Fruit fly (Drosophila melanogaster) S2 (cell line): ENCODE results near the gene CG17752.

Experiments used
- CG8478 ChIP-seq: fragments of >200 bp; optimal IDR thresholded peaks from 2 replicates; lab custom pipeline; 2018
- CTCF ChIP-seq, 2 experiments: fragments of >200 bp; optimal IDR thresholded peaks; 2 replicates each; lab custom pipeline; 2018

The CG17752 gene

dm6 chr3R:19619908-19620307 is 9.9 kb downstream of the CG17752 start:
- TF ChIP-seq CG8478 (lab: Kevin White, UChicago) = no peak
- no peak for TF ChIP-seq CTCF (optimal IDR thresholded peaks at IDR 0.05; lab: Kevin White, UChicago)

- no peak for TF ChIP-seq CTCF (optimal IDR thresholded peaks at IDR 0.05; lab: Kevin White, UChicago)
- TF ChIP-seq CG8478 (lab: Kevin White, UChicago) = no peak
Measured at dm6 chr3R:19620953-19621352, 10.9 kb downstream of the CG17752 start.

dm6 chr3R:19622005-19622404 is 12.0 kb downstream of the CG17752 start:
- TF ChIP-seq CTCF (optimal IDR thresholded peaks at IDR 0.05; lab: Kevin White, UChicago) = no peak
- TF ChIP-seq CG8478 (lab: Kevin White, UChicago) = no peak

DNA sequence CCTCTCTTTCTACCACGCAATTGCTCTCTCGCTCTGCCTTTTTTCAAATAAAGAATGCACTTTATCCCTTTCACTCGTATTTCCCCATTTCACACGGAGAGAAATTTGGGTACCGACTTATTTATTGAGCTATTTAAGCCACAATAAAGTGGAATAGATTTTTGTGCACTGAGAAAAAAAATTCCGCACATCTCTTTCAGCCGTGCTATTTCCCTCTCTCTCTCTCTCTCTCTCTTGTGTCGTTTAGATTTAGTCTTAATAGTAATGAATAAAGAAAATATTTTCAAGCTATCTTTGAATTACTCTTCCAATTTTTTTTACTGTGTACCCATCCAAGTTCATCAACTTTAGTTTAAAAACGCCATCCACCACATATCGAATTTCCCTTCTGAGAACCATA is 13.6 kb downstream of the CG17752 start:
- TF ChIP-seq CTCF (optimal IDR thresholded peaks at IDR 0.05; lab: Kevin White, UChicago) (no peak), CG8478 (lab: Kevin White, UChicago) (no peak)

dm6 chr3R:19624482-19624881 is 14.5 kb downstream of the CG17752 start:
- TF ChIP-seq CTCF (optimal IDR thresholded peaks at IDR 0.05; lab: Kevin White, UChicago) = no peak
- TF ChIP-seq CG8478 (lab: Kevin White, UChicago) = no peak

DNA sequence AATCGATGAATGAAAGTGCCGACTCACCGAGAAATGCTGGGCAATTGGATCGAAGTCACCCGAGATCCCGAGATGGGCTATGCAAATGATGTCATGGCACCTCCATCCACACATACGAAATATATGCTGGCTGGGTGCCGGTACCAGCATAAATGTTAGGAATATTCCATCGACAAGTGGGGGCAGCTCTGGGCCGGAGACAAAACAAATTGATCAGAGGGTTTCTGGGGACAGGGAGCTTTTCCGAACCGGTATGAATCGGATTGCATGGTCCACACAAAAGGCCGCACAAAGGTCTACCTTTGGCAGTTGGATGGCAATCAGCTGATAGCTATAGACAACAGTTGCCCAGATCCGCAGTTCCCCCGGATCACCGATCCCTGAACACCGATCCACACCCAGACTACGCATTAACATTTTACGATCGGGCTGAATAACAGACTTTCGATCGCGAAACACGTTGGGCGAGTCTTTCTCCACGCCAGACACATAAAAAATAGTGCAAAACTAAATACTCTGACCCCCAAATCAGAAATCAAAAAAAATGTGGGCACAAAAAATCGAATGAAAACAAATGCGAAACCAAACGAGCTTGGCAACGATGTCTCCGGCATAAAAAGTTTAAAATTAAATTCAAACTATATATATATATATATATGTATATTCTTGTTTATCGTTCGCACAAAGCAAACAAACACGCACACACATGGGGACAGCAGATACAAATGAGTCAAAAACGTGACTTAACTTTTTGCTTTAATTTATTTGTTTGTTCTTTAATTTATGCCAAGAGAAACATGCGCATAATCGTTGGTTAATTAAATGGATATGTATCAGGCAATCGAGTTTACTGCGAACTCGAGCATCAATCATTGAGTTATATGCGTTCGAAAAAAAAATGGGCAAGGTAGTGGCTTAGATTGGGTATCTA is 15.5 kb downstream of the CG17752 start:
- TF ChIP-seq CTCF (optimal IDR thresholded peaks at IDR 0.05; lab: Kevin White, UChicago) (no peak), CG8478 (lab: Kevin White, UChicago) (no peak)

DNA sequence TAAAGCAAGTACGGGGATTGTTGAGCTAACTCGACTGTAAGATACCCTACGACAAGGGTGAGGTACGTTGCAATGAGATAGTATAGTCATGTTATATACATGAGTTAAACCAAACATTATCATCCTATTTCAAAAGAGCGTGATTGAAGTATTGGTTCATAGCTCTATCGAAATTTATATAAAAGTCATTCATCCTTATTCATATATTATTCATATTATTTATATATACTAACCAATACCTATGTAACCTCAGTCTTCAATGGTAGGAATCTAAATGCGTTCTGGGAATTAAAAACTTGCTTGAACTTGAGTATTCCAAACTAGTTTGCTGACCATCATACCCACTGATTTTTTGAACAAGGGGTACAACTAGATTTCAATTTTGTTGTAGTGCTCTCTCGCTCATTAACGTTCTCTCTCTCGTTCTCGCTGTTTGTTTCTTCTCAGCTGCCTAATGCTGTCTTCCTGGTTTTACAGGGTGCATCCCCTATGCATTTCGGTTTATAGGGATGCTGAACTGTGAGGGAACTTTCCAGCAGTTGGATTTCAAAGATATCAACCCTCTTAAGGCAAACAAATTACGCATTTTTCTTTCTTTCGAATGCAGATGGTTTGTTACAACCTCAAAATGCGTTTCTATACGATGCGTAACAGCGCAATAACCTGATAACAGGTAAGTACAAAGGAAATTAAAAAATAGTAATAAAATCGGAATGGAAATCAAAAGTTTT is 17.9 kb downstream of the CG17752 start:
- TF ChIP-seq CG8478 (lab: Kevin White, UChicago) (no peak), CTCF (optimal IDR thresholded peaks at IDR 0.05; lab: Kevin White, UChicago) (no peak)

dm6 chr3R:19632685-19633116 is 22.7 kb downstream of the CG17752 start, which contains the start of gene CG6231:
TSS of gene CG6231 (minus strand) at chr3R:19632718.
- TF ChIP-seq CTCF (optimal IDR thresholded peaks at IDR 0.05; lab: Kevin White, UChicago) = no peak
- TF ChIP-seq CG8478 (lab: Kevin White, UChicago) = no peak

- TF ChIP-seq CTCF (optimal IDR thresholded peaks at IDR 0.05; lab: Kevin White, UChicago) = no peak
- no peak for TF ChIP-seq CG8478 (lab: Kevin White, UChicago)
Measured at dm6 chr3R:19634649-19635048, 24.6 kb downstream of the CG17752 start, which contains the start of gene CG34138. TSS of gene CG34138 (plus strand) at chr3R:19634949.

- TF ChIP-seq CG8478 (lab: Kevin White, UChicago) = no peak
- no peak for TF ChIP-seq CTCF (optimal IDR thresholded peaks at IDR 0.05; lab: Kevin White, UChicago)
Measured at dm6 chr3R:19638004-19638403, 28.0 kb downstream of the CG17752 start.

DNA sequence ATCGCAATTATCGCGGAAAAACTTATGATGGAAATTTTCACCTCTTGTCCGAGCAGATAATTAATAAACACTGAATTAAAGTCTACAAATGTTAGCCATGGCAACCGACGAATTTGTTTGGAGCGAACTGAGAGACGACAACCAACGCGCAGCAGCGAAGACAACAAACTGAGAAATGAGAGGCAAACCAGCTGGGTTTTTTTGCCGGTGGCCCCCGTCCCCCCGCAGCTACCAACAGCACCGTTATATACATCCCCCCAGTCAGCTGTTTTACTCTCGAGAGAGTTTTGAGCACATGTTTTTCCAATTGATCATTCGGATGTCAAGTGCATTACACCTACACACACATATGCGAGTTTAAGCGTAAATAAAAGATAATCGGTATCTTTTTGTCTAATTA is 31.0 kb downstream of the CG17752 start:
- TF ChIP-seq CTCF (optimal IDR thresholded peaks at IDR 0.05; lab: Kevin White, UChicago) (no peak), CG8478 (lab: Kevin White, UChicago) (no peak)

DNA sequence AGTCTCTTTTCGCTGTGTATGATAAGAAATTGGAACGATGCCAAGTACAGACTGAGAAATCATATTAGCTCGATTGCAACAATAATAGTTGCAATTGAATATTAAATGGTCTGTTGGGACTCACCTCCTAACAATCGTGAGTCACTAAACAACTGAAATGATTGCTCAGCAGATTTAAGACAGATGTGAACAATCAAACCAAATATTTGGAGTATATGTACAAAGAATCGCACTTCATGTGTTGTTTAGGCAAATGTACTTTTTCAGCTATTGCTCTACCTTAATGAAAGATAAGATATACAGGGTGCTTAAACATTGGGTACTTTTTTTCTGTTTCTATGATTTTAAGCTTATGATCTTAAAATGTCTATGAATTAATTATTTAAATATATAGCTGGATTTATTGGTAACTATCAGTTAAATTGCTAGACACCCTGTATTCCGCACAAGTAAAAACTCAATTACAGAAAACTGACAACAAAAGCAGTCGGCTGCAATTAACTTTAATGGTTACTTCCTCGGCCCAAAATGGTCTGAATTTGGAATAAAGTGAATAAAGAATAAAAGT is 31.6 kb downstream of the CG17752 start:
- TF ChIP-seq CG8478 (lab: Kevin White, UChicago) = no peak
- TF ChIP-seq CTCF (optimal IDR thresholded peaks at IDR 0.05; lab: Kevin White, UChicago) = no peak

- no peak for TF ChIP-seq CTCF (optimal IDR thresholded peaks at IDR 0.05; lab: Kevin White, UChicago)
- TF ChIP-seq CG8478 (lab: Kevin White, UChicago) = no peak
Measured at dm6 chr3R:19642092-19642892, 32.3 kb downstream of the CG17752 start, which contains the start of gene subdued. TSS of gene subdued (minus strand) at chr3R:19642722.

DNA sequence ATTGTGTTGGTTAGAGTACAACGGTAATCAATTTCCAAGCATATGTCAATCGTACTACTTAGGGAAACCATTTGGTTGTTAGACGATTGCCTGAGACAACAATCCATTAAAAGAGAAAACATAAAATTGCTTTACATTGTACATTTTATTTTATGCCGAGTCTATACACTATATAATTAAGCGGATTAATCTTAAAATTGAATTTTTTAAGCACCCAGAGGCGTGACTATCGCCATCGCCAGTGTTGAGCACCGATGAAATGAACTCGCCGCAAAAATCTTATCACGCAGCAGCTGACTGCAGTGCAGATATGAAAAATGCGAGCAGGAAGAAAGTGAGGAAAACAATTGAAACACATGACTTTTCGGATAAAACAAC is 32.9 kb downstream of the CG17752 start:
- TF ChIP-seq CG8478 (lab: Kevin White, UChicago) (no peak), CTCF (optimal IDR thresholded peaks at IDR 0.05; lab: Kevin White, UChicago) (no peak)
